Fruit fly (Drosophila melanogaster): ENCODE data around the gene CG4594.

The CG4594 gene

dm6 chr2L:9915011-9915850, 4.7 kb upstream of the CG4594 start, which contains the start of gene yip2:
Gene yip2 (plus strand): TSS chr2L:9915253.
- TF ChIP-seq noc (tag; optimal IDR thresholded peaks at IDR 0.05): peak; percentile 70

- peak; percentile 68 for TF ChIP-seq noc (tag; optimal IDR thresholded peaks at IDR 0.05)
Observed at dm6 chr2L:9918020-9918959, 1.7 kb upstream of the CG4594 start, which contains the start of the genes CG5885 and CG4598. Gene CG5885 (minus strand): TSS chr2L:9918330. Gene CG4598 (plus strand): TSS chr2L:9918618.

dm6 chr2L:9919218-9919617, 742 bp upstream of the CG4594 start:
- TF ChIP-seq noc (tag; optimal IDR thresholded peaks at IDR 0.05): no peak

dm6 chr2L:9921401-9921800, 1.4 kb downstream of the CG4594 start, which contains the start of gene CG4592:
Gene CG4592 (plus strand): TSS chr2L:9921633.
- TF ChIP-seq noc (tag; optimal IDR thresholded peaks at IDR 0.05): no peak

- TF ChIP-seq noc (tag; optimal IDR thresholded peaks at IDR 0.05): no peak
Observed at dm6 chr2L:9924765-9925164, 4.8 kb downstream of the CG4594 start, which contains the start of the genes TbCMF46 and CG42366. Gene TbCMF46 (minus strand): TSS chr2L:9924865. Gene CG42366 (plus strand): TSS chr2L:9925161.

dm6 chr2L:9930280-9930679, 10.3 kb downstream of the CG4594 start, which contains the start of gene CG42367:
Gene CG42367 (plus strand): TSS chr2L:9930580.
- no peak for TF ChIP-seq noc (tag; optimal IDR thresholded peaks at IDR 0.05)

dm6 chr2L:9933063-9933462, 13.1 kb downstream of the CG4594 start, which contains the start of gene Cpr30F:
Gene Cpr30F (minus strand): TSS chr2L:9933163.
- no peak for TF ChIP-seq noc (tag; optimal IDR thresholded peaks at IDR 0.05)

dm6 chr2L:9937908-9938307, 17.9 kb downstream of the CG4594 start, which contains the start of gene Arglu1:
Gene Arglu1 (minus strand): TSS chr2L:9938134.
- TF ChIP-seq noc (tag; optimal IDR thresholded peaks at IDR 0.05): no peak

dm6 chr2L:9938631-9939256, 18.8 kb downstream of the CG4594 start, which contains the start of the genes Datp and CG4619:
Gene Datp (minus strand): TSS chr2L:9938790.
Gene CG4619 (plus strand): TSS chr2L:9938863.
- TF ChIP-seq noc (tag; optimal IDR thresholded peaks at IDR 0.05): peak; percentile 43

- peak; percentile 61 for TF ChIP-seq noc (tag; optimal IDR thresholded peaks at IDR 0.05)
Observed at dm6 chr2L:9943521-9943920, 23.6 kb downstream of the CG4594 start.

dm6 chr2L:9945086-9945485, 25.1 kb downstream of the CG4594 start:
- no peak for TF ChIP-seq noc (tag; optimal IDR thresholded peaks at IDR 0.05)

- TF ChIP-seq noc (tag; optimal IDR thresholded peaks at IDR 0.05): no peak
Observed at dm6 chr2L:9946051-9946450, 26.1 kb downstream of the CG4594 start.

dm6 chr2L:9947265-9947664, 27.3 kb downstream of the CG4594 start, which contains the start of gene CG5853:
Gene CG5853 (minus strand): TSS chr2L:9947648.
- TF ChIP-seq noc (tag; optimal IDR thresholded peaks at IDR 0.05): peak; percentile 56

- peak; percentile 28 for TF ChIP-seq noc (tag; optimal IDR thresholded peaks at IDR 0.05)
Observed at dm6 chr2L:9947738-9948519, 28.0 kb downstream of the CG4594 start.

Measured in whole organism, larva.